Worm (Caenorhabditis elegans) whole organism, L4 larva: ENCODE results near the gene wrk-1.

Experiments
- F37D6.2 ChIP-seq: sonication (generic microtip); optimal IDR thresholded peaks from 2 replicates; lab custom pipeline; 2016; ENCODE audit warnings: mild to moderate bottlenecking, missing genetic modification characterization, missing compliant biosample characterization
- F49E8.2 ChIP-seq: sonication (generic microtip); optimal IDR thresholded peaks from 2 replicates; lab custom pipeline; 2016; ENCODE audit warnings: missing compliant biosample characterization, mild to moderate bottlenecking, missing genetic modification characterization, borderline replicate concordance
- Y105C5A.15 ChIP-seq: fragments of 200-800 bp; sonication (Bioruptor generic); IDR thresholded peaks from 2 replicates; pipeline ENCODE4 v1.3.6; 2022; ENCODE audit warnings: missing genetic modification characterization, missing compliant biosample characterization
- Y5F2A.4 ChIP-seq: fragments of 200-800 bp; sonication (Bioruptor generic); optimal IDR thresholded peaks from 2 replicates; lab custom pipeline; 2018; ENCODE audit warnings: mild to moderate bottlenecking, missing genetic modification characterization, missing compliant biosample characterization
- Y75B8A.6 ChIP-seq: fragments of 200-800 bp; sonication (Bioruptor generic); IDR thresholded peaks from 2 replicates; pipeline ENCODE4 v1.3.6; 2022; ENCODE audit warnings: missing genetic modification reagents, missing genetic modification characterization, missing compliant biosample characterization
- ZK337.2 ChIP-seq: fragments of 200-800 bp; sonication (Bioruptor generic); IDR thresholded peaks from 2 replicates; pipeline ENCODE4 v1.3.6; 2022; ENCODE audit warnings: missing genetic modification reagents, missing genetic modification characterization, missing compliant biosample characterization
- aha-1 ChIP-seq: fragments of 150-350 bp; peaks from one replicate; lab custom pipeline; 2014; ENCODE audit warnings: missing biosample characterization, missing genetic modification characterization
- ama-1 ChIP-seq: fragments of 150-350 bp; optimal IDR thresholded peaks from 2 replicates; lab custom pipeline; 2014; ENCODE audit warnings: inconsistent platforms, mixed read lengths
- ceh-28 ChIP-seq: fragments of 150-350 bp; optimal IDR thresholded peaks from 2 replicates; lab custom pipeline; 2014; ENCODE audit warnings: missing biosample characterization, missing genetic modification reagents, missing genetic modification characterization
- ceh-32 ChIP-seq: sonication (generic microtip); optimal IDR thresholded peaks from 2 replicates; lab custom pipeline; 2016; ENCODE audit warnings: mild to moderate bottlenecking, missing genetic modification characterization, missing compliant biosample characterization; ENCODE audit not compliant: poor library complexity
- ceh-44 ChIP-seq: fragments of 200-800 bp; sonication (Bioruptor generic); IDR thresholded peaks from 2 replicates; pipeline ENCODE4 v1.3.6; 2022; ENCODE audit warnings: missing genetic modification reagents, missing genetic modification characterization, missing compliant biosample characterization
- ceh-82 ChIP-seq: sonication (generic microtip); optimal IDR thresholded peaks from 2 replicates; lab custom pipeline; 2017; ENCODE audit warnings: missing biosample characterization, missing genetic modification characterization
- ces-1 ChIP-seq: fragments of 150-350 bp; sonication (generic microtip); optimal IDR thresholded peaks from 4 replicates; lab custom pipeline; 2014; ENCODE audit warnings: missing biosample characterization, missing genetic modification reagents, missing genetic modification characterization
- daf-12 ChIP-seq: fragments of 150-350 bp; optimal IDR thresholded peaks from 2 replicates; lab custom pipeline; 2014; ENCODE audit warnings: missing biosample characterization, missing genetic modification reagents, missing genetic modification characterization
- daf-19 ChIP-seq: fragments of 200-800 bp; sonication (Bioruptor generic); conservative IDR thresholded peaks from 2 replicates; pipeline ENCODE4 v1.3.6; 2022; ENCODE audit warnings: missing genetic modification characterization, missing compliant biosample characterization
- dmd-8 ChIP-seq: fragments of 200-800 bp; sonication (Bioruptor generic); IDR thresholded peaks from 2 replicates; pipeline ENCODE4 v1.3.6; 2022; ENCODE audit warnings: missing genetic modification characterization, missing compliant biosample characterization
- dpl-1 ChIP-seq: fragments of 150-350 bp; optimal IDR thresholded peaks from 2 replicates; lab custom pipeline; 2014; ENCODE audit warnings: missing biosample characterization, missing genetic modification reagents, missing genetic modification characterization
- duxl-1 ChIP-seq: sonication (generic microtip); optimal IDR thresholded peaks from 2 replicates; lab custom pipeline; 2016; ENCODE audit warnings: mild to moderate bottlenecking, missing genetic modification characterization, moderate library complexity, missing compliant biosample characterization; ENCODE audit not compliant: poor library complexity
- hlh-30 ChIP-seq: sonication (generic microtip); optimal IDR thresholded peaks from 2 replicates; lab custom pipeline; 2017; ENCODE audit warnings: antibody characterized with exemption, mild to moderate bottlenecking, missing genetic modification characterization, missing compliant biosample characterization; ENCODE audit not compliant: insufficient read depth
- lim-7 ChIP-seq: fragments of 200-800 bp; sonication (Bioruptor generic); IDR thresholded peaks from 2 replicates; pipeline ENCODE4 v1.3.6; 2022; ENCODE audit warnings: missing genetic modification characterization, missing compliant biosample characterization
- lin-1 ChIP-seq: fragments of 200-800 bp; sonication (Bioruptor generic); IDR thresholded peaks from 2 replicates; pipeline ENCODE4 v1.3.6; 2022; ENCODE audit warnings: missing genetic modification reagents, missing genetic modification characterization, missing compliant biosample characterization
- lin-15B ChIP-seq: fragments of 150-350 bp; sonication (generic microtip); optimal IDR thresholded peaks from 3 replicates; lab custom pipeline; 2014; ENCODE audit warnings: missing biosample characterization, missing genetic modification characterization
- lin-29 ChIP-seq: fragments of 200-800 bp; sonication (Bioruptor generic); IDR thresholded peaks from 2 replicates; pipeline ENCODE4 v1.3.6; 2022; ENCODE audit warnings: missing genetic modification reagents, missing genetic modification characterization, missing compliant biosample characterization
- lin-39 ChIP-seq: fragments of 150-350 bp; optimal IDR thresholded peaks from 2 replicates; lab custom pipeline; 2014; ENCODE audit warnings: missing biosample characterization, missing genetic modification reagents, missing genetic modification characterization
- madf-5 ChIP-seq, 2 experiments: fragments of 200-800 bp; sonication (Bioruptor generic); IDR thresholded peaks; 2 replicates each; pipeline ENCODE4 v1.3.6; 2022; ENCODE audit warnings: missing compliant biosample characterization in 2 of 2, missing genetic modification characterization in 2 of 2
- madf-9 ChIP-seq: fragments of 200-800 bp; sonication (Bioruptor generic); conservative IDR thresholded peaks from 2 replicates; pipeline ENCODE4 v1.3.6; 2022; ENCODE audit warnings: missing genetic modification reagents, missing genetic modification characterization, missing compliant biosample characterization
- mdt-29 ChIP-seq: fragments of 200-800 bp; sonication (Bioruptor generic); IDR thresholded peaks from 2 replicates; pipeline ENCODE4 v1.3.6; 2022; ENCODE audit warnings: missing genetic modification reagents, missing genetic modification characterization, missing compliant biosample characterization
- mes-2 ChIP-seq: sonication (generic microtip); optimal IDR thresholded peaks from 2 replicates; lab custom pipeline; 2016; ENCODE audit warnings: missing genotype, mild to moderate bottlenecking, missing genetic modification characterization, missing compliant biosample characterization; ENCODE audit not compliant: poor library complexity, severe bottlenecking
- nhr-102 ChIP-seq: sonication (generic microtip); optimal IDR thresholded peaks from 2 replicates; lab custom pipeline; 2016; ENCODE audit warnings: mild to moderate bottlenecking, missing genetic modification characterization, moderate library complexity, missing compliant biosample characterization
- nhr-11 ChIP-seq: fragments of 150-350 bp; optimal IDR thresholded peaks from 2 replicates; lab custom pipeline; 2014; ENCODE audit warnings: missing biosample characterization, missing genetic modification characterization
- nhr-25 ChIP-seq: sonication (generic microtip); optimal IDR thresholded peaks from 2 replicates; lab custom pipeline; 2017; ENCODE audit warnings: missing genetic modification characterization, mild to moderate bottlenecking, missing compliant biosample characterization, antibody characterized with exemption, moderate library complexity, borderline replicate concordance; ENCODE audit not compliant: insufficient read depth
- nhr-28 ChIP-seq: fragments of 150-350 bp; optimal IDR thresholded peaks from 2 replicates; lab custom pipeline; 2014; ENCODE audit warnings: missing biosample characterization, missing genetic modification characterization
- nhr-41 ChIP-seq: fragments of 200-800 bp; sonication (Bioruptor generic); IDR thresholded peaks from 2 replicates; pipeline ENCODE4 v1.3.6; 2022; ENCODE audit warnings: missing genetic modification reagents, missing genetic modification characterization, missing compliant biosample characterization
- nhr-48 ChIP-seq: sonication (generic microtip); optimal IDR thresholded peaks from 2 replicates; lab custom pipeline; 2016; ENCODE audit warnings: mild to moderate bottlenecking, missing genetic modification characterization, missing compliant biosample characterization
- nhr-76 ChIP-seq: fragments of 150-350 bp; optimal IDR thresholded peaks from 2 replicates; lab custom pipeline; 2014; ENCODE audit warnings: missing biosample characterization, missing genetic modification characterization
- pha-4 ChIP-seq, 2 experiments: fragments of 150-350 bp in 1 of 2; fragments of 200-800 bp in 1 of 2; sonication (Bioruptor generic) in 1 of 2; IDR thresholded peaks in 1 of 2; optimal IDR thresholded peaks in 1 of 2; 2 replicates each; pipeline versions ENCODE4 v1.3.6 to Lab custom; 2014 to 2022; ENCODE audit warnings: missing genetic modification characterization in 2 of 2, missing genetic modification reagents in 2 of 2, missing biosample characterization in 1 of 2, missing compliant biosample characterization in 1 of 2
- php-3 ChIP-seq: fragments of 200-800 bp; sonication (Bioruptor generic); IDR thresholded peaks from 2 replicates; pipeline ENCODE4 v1.3.6; 2022; ENCODE audit warnings: missing genetic modification reagents, missing genetic modification characterization, missing compliant biosample characterization
- rbr-2 ChIP-seq: sonication (generic microtip); optimal IDR thresholded peaks from 2 replicates; lab custom pipeline; 2016; ENCODE audit warnings: missing genotype, missing genetic modification characterization, missing compliant biosample characterization
- saeg-2 ChIP-seq: fragments of 200-800 bp; sonication (Bioruptor generic); IDR thresholded peaks from 2 replicates; pipeline ENCODE4 v1.3.6; 2022; ENCODE audit warnings: missing genetic modification reagents, missing genetic modification characterization, missing compliant biosample characterization
- snpc-1.2 ChIP-seq: fragments of 200-800 bp; sonication (Bioruptor generic); IDR thresholded peaks from 2 replicates; pipeline ENCODE4 v1.3.6; 2022; ENCODE audit warnings: missing genetic modification reagents, missing genetic modification characterization, missing compliant biosample characterization
- spr-3 ChIP-seq: fragments of 200-800 bp; sonication (Bioruptor generic); optimal IDR thresholded peaks from 2 replicates; lab custom pipeline; 2018; ENCODE audit warnings: mild to moderate bottlenecking, missing genetic modification characterization, missing compliant biosample characterization
- unc-39 ChIP-seq: sonication (generic microtip); optimal IDR thresholded peaks from 2 replicates; lab custom pipeline; 2017; ENCODE audit warnings: missing biosample characterization, missing genetic modification characterization
- unc-62 ChIP-seq, 3 experiments: fragments of 150-350 bp in 1 of 3; sonication (generic microtip); optimal IDR thresholded peaks in 2 of 3; peaks in 1 of 3; 1 replicate in 1 of 3; 2 replicates in 2 of 3; lab custom pipeline; 2014 to 2017; ENCODE audit warnings: missing biosample characterization in 3 of 3, missing genetic modification characterization in 3 of 3, missing genetic modification reagents in 3 of 3, missing genotype in 1 of 3
- vab-7 ChIP-seq: fragments of 200-800 bp; sonication (Bioruptor generic); IDR thresholded peaks from 2 replicates; pipeline ENCODE4 v1.3.6; 2022; ENCODE audit warnings: missing genetic modification reagents, missing genetic modification characterization, missing compliant biosample characterization
- zfp-2 ChIP-seq: sonication (generic microtip); optimal IDR thresholded peaks from 2 replicates; lab custom pipeline; 2016; ENCODE audit warnings: mild to moderate bottlenecking, missing genetic modification characterization, missing compliant biosample characterization
- zfp-3 ChIP-seq: fragments of 200-800 bp; sonication (Bioruptor generic); conservative IDR thresholded peaks from 2 replicates; pipeline ENCODE4 v1.3.6; 2022; ENCODE audit warnings: missing genetic modification reagents, missing genetic modification characterization, missing compliant biosample characterization
- zip-11 ChIP-seq: fragments of 200-800 bp; sonication (Bioruptor generic); IDR thresholded peaks from 2 replicates; pipeline ENCODE4 v1.3.6; 2022; ENCODE audit warnings: missing genetic modification characterization, missing compliant biosample characterization

Gene wrk-1

ce11 chrX:8404308-8405085, 12.1 kb upstream of the wrk-1 start:
- peak; percentile 88 for TF ChIP-seq Y105C5A.15 (GFP tag; lab: Robert Waterston, UW)
- TF ChIP-seq Y5F2A.4 (GFP tag; lab: Kevin White, UChicago), result peak; percentile 80
- peak; percentile 90 for TF ChIP-seq ZK337.2
- peak; percentile 82 for TF ChIP-seq nhr-25 (tag; lab: Kevin White, UChicago)
- peak; percentile 72 for TF ChIP-seq ces-1 (GFP tag; lab: Kevin White, UChicago)
- TF ChIP-seq lin-15B (tag; lab: Kevin White, UChicago), result no peak
- TF ChIP-seq mes-2 (tag; lab: Kevin White, UChicago), result peak; percentile 74
- peak; percentile 85 for TF ChIP-seq saeg-2 (GFP tag; lab: Robert Waterston, UW)
- TF ChIP-seq spr-3 (GFP tag; lab: Kevin White, UChicago), result peak; percentile 89
- TF ChIP-seq madf-9, result peak; percentile 94
- peak; percentile 85; the same call in 1 of the 2 replicates for TF ChIP-seq zip-11 (GFP tag; lab: Robert Waterston, UW)
- peak; percentile 94 for TF ChIP-seq ceh-44 (GFP tag; lab: Robert Waterston, UW)
- TF ChIP-seq aha-1 (tag; lab: Kevin White, UChicago), result peak; percentile 99
- TF ChIP-seq ceh-32 (tag; lab: Kevin White, UChicago), result peak; percentile 82
- TF ChIP-seq nhr-76 (tag; lab: Kevin White, UChicago), result no peak
- TF ChIP-seq snpc-1.2 (GFP tag; lab: Robert Waterston, UW), result peak; percentile 95
- TF ChIP-seq mdt-29 (GFP tag; lab: Robert Waterston, UW), result peak; percentile 91
- TF ChIP-seq nhr-28 (tag; lab: Kevin White, UChicago), result peak; percentile 79
- TF ChIP-seq dpl-1 (GFP tag; lab: Kevin White, UChicago), result peak; percentile 47
- TF ChIP-seq nhr-102 (tag; lab: Kevin White, UChicago), result peak; percentile 90
- peak; percentile 96 for TF ChIP-seq pha-4 (GFP tag; IDR thresholded peaks at IDR 0.05; lab: Robert Waterston, UW)
- no peak for TF ChIP-seq pha-4 (tag; optimal IDR thresholded peaks at IDR 0.05; lab: Kevin White, UChicago)
- TF ChIP-seq nhr-41 (GFP tag; lab: Robert Waterston, UW), result peak; percentile 89
- peak; percentile 85 for TF ChIP-seq hlh-30
- TF ChIP-seq unc-62 (GFP tag; optimal IDR thresholded peaks at IDR 0.05 in 1 of 2; lab: Kevin White, UChicago), result peak in 1 of 2 experiments; percentile 90
- no peak for TF ChIP-seq unc-62 (tag; optimal IDR thresholded peaks at IDR 0.05; lab: Kevin White, UChicago)
- peak; percentile 97 for TF ChIP-seq dmd-8 (GFP tag; lab: Robert Waterston, UW)
- TF ChIP-seq lin-1 (GFP tag; lab: Robert Waterston, UW), result peak; percentile 94
- peak; percentile 99 for TF ChIP-seq vab-7
- peak; percentile 59 for TF ChIP-seq zfp-2 (tag; lab: Kevin White, UChicago)
- TF ChIP-seq Y75B8A.6, result peak; percentile 97
- peak; percentile 93 for TF ChIP-seq duxl-1 (tag; lab: Kevin White, UChicago)
- TF ChIP-seq nhr-11, result peak; percentile 82
- TF ChIP-seq ama-1 (lab: Kevin White, UChicago), result no peak
- peak; percentile 67 for TF ChIP-seq lin-29 (GFP tag; lab: Robert Waterston, UW)
- peak; percentile 95 for TF ChIP-seq rbr-2 (tag; lab: Kevin White, UChicago)
- TF ChIP-seq unc-39 (tag; lab: Kevin White, UChicago), result no peak
- TF ChIP-seq ceh-28 (tag; lab: Kevin White, UChicago), result no peak
- TF ChIP-seq php-3 (GFP tag; lab: Robert Waterston, UW), result peak; percentile 91
- peak; percentile 87 for TF ChIP-seq F37D6.2
- peak; percentile 95 for TF ChIP-seq daf-19
- TF ChIP-seq zfp-3 (GFP tag; lab: Robert Waterston, UW), result peak; percentile 89
- TF ChIP-seq nhr-48 (tag; lab: Kevin White, UChicago), result peak; percentile 88
- TF ChIP-seq lin-39 (tag; lab: Kevin White, UChicago), result no peak
- TF ChIP-seq F49E8.2 (tag; lab: Kevin White, UChicago), result peak; percentile 79
- peak in 1 of 2 experiments; percentile 92; a peak in 3 of 4 replicates for TF ChIP-seq madf-5 (GFP tag; IDR thresholded peaks at IDR 0.05; lab: Robert Waterston, UW)
- no peak for TF ChIP-seq daf-12 (tag; lab: Kevin White, UChicago)
- TF ChIP-seq ceh-82 (tag; lab: Kevin White, UChicago), result no peak
- TF ChIP-seq lim-7 (GFP tag; lab: Robert Waterston, UW), result peak; percentile 99
